Worm (Caenorhabditis elegans) whole organism, dauer: ENCODE data around the gene F35D2.2.

Experiments
- unc-62 ChIP-seq: sonication (generic microtip); optimal IDR thresholded peaks from 2 replicates; lab custom pipeline; 2017; ENCODE audit warnings: missing biosample characterization, missing genetic modification reagents, missing genetic modification characterization

The F35D2.2 gene

ce11 chrII:7553806-7554205, 20.4 kb upstream of the F35D2.2 start, which contains the start of gene ZK1290.10:
ZK1290.10 (minus strand) TSS chrII:7553906.
- no peak for TF ChIP-seq unc-62 (GFP tag; lab: Kevin White, UChicago)

- TF ChIP-seq unc-62 (GFP tag; lab: Kevin White, UChicago), result no peak
Measured at ce11 chrII:7554716-7555247, 19.5 kb upstream of the F35D2.2 start.

- no peak for TF ChIP-seq unc-62 (GFP tag; lab: Kevin White, UChicago)
Measured at ce11 chrII:7555454-7555853, 18.8 kb upstream of the F35D2.2 start, which contains the start of gene ZK1290.14. ZK1290.14 (minus strand) TSS chrII:7555592.

ce11 chrII:7557981-7558380, 16.3 kb upstream of the F35D2.2 start:
- TF ChIP-seq unc-62 (GFP tag; lab: Kevin White, UChicago), result no peak

- no peak for TF ChIP-seq unc-62 (GFP tag; lab: Kevin White, UChicago)
Measured at ce11 chrII:7558864-7559263, 15.4 kb upstream of the F35D2.2 start.

ce11 chrII:7560844-7561243, 13.4 kb upstream of the F35D2.2 start:
- TF ChIP-seq unc-62 (GFP tag; lab: Kevin White, UChicago), result no peak

ce11 chrII:7561494-7561893, 12.7 kb upstream of the F35D2.2 start, which contains the start of the genes ZK1290.11 and ZK1290.1:
ZK1290.11 (minus strand) TSS chrII:7561594.
ZK1290.1 (plus strand) TSS chrII:7561764.
- no peak for TF ChIP-seq unc-62 (GFP tag; lab: Kevin White, UChicago)

ce11 chrII:7562616-7563015, 11.6 kb upstream of the F35D2.2 start:
- no peak for TF ChIP-seq unc-62 (GFP tag; lab: Kevin White, UChicago)

- TF ChIP-seq unc-62 (GFP tag; lab: Kevin White, UChicago), result no peak
Measured at ce11 chrII:7570305-7570704, 3.9 kb upstream of the F35D2.2 start, which contains the start of gene F35D2.3. F35D2.3 (plus strand) TSS chrII:7570605.

- no peak for TF ChIP-seq unc-62 (GFP tag; lab: Kevin White, UChicago)
Measured at ce11 chrII:7570820-7571219, 3.4 kb upstream of the F35D2.2 start.

- no peak for TF ChIP-seq unc-62 (GFP tag; lab: Kevin White, UChicago)
Measured at ce11 chrII:7575614-7576013, 1.4 kb downstream of the F35D2.2 start, which contains the start of gene F35D2.1. F35D2.1 (plus strand) TSS chrII:7575914.

- no peak for TF ChIP-seq unc-62 (GFP tag; lab: Kevin White, UChicago)
Measured at ce11 chrII:7577412-7577811, 3.2 kb downstream of the F35D2.2 start, which contains the start of gene F35D2.6. F35D2.6 (plus strand) TSS chrII:7577712.

- no peak for TF ChIP-seq unc-62 (GFP tag; lab: Kevin White, UChicago)
Measured at ce11 chrII:7583555-7583954, 9.3 kb downstream of the F35D2.2 start, which contains the start of gene mks-3. mks-3 (minus strand) TSS chrII:7583655.

- no peak for TF ChIP-seq unc-62 (GFP tag; lab: Kevin White, UChicago)
Measured at ce11 chrII:7588295-7588694, 14.1 kb downstream of the F35D2.2 start.

- TF ChIP-seq unc-62 (GFP tag; lab: Kevin White, UChicago), result no peak
Measured at ce11 chrII:7593227-7593626, 19.0 kb downstream of the F35D2.2 start.

- TF ChIP-seq unc-62 (GFP tag; lab: Kevin White, UChicago), result no peak
Measured at ce11 chrII:7594262-7594661, 20.0 kb downstream of the F35D2.2 start.

- TF ChIP-seq unc-62 (GFP tag; lab: Kevin White, UChicago), result no peak
Measured at ce11 chrII:7594812-7595211, 20.6 kb downstream of the F35D2.2 start, which contains the start of gene syd-1. syd-1 (minus strand) TSS chrII:7594912.
